Worm (Caenorhabditis elegans): Measurements from ENCODE around the gene nmur-3.

Gene nmur-3

ce11 chrX:4513657-4514143 lies 47.4 kb downstream of the nmur-3 start, which contains the start of gene spr-3 (continued):
- TF ChIP-seq nhr-111 (GFP tag; optimal IDR thresholded peaks at IDR 0.05) (no peak), hlh-30 (tag; optimal IDR thresholded peaks at IDR 0.05; ENCODE audit: insufficient read depth) (no peak), skn-1 (tag; optimal IDR thresholded peaks at IDR 0.05) (no peak), hlh-11 (tag; optimal IDR thresholded peaks at IDR 0.05) (peak; percentile 48), F37D6.2 (tag; optimal IDR thresholded peaks at IDR 0.05) (no peak), daf-16 (GFP tag; optimal IDR thresholded peaks at IDR 0.05) (no peak), daf-16 (tag; optimal IDR thresholded peaks at IDR 0.05) (peak; percentile 18), nhr-28 (tag; optimal IDR thresholded peaks at IDR 0.05) (no peak)

- TF ChIP-seq nhr-77 (tag; optimal IDR thresholded peaks at IDR 0.05) (no peak), set-16 (GFP tag; IDR thresholded peaks at IDR 0.05) (no peak), lsy-2 (tag; optimal IDR thresholded peaks at IDR 0.05) (peak in 1 of 2 experiments; percentile 49), unc-39 (tag; optimal IDR thresholded peaks at IDR 0.05) (no peak), ceh-44 (GFP tag; IDR thresholded peaks at IDR 0.05) (no peak), F26F4.8 (GFP tag; conservative IDR thresholded peaks at IDR 0.05) (no peak), hlh-30 (tag; optimal IDR thresholded peaks at IDR 0.05; ENCODE audit: insufficient read depth) (peak; percentile 23), hlh-11 (tag; optimal IDR thresholded peaks at IDR 0.05) (no peak), daf-16 (GFP tag; optimal IDR thresholded peaks at IDR 0.05) (no peak), daf-16 (tag; optimal IDR thresholded peaks at IDR 0.05) (no peak), T20F7.1 (GFP tag; optimal IDR thresholded peaks at IDR 0.05) (peak; percentile 12), mes-2 (tag; optimal IDR thresholded peaks at IDR 0.05; ENCODE audit: poor library complexity, severe bottlenecking) (peak; percentile 46), nhr-76 (tag; optimal IDR thresholded peaks at IDR 0.05) (no peak), mxl-3 (GFP tag; optimal IDR thresholded peaks at IDR 0.05) (no peak), ZK546.5 (tag; optimal IDR thresholded peaks at IDR 0.05) (no peak), hif-1 (tag; optimal IDR thresholded peaks at IDR 0.05) (no peak), dmd-8 (GFP tag; IDR thresholded peaks at IDR 0.05) (no peak), nhr-6 (tag; optimal IDR thresholded peaks at IDR 0.05) (peak; percentile 61), pha-4 (GFP tag; IDR thresholded peaks at IDR 0.05) (no peak), pha-4 (tag; optimal IDR thresholded peaks at IDR 0.05) (no peak), mep-1 (tag; optimal IDR thresholded peaks at IDR 0.05) (peak; percentile 43), mdl-1 (tag; optimal IDR thresholded peaks at IDR 0.05) (no peak), attf-4 (tag; optimal IDR thresholded peaks at IDR 0.05) (no peak), unc-62 (GFP tag; optimal IDR thresholded peaks at IDR 0.05 in 1 of 2) (no peak), unc-62 (tag; optimal IDR thresholded peaks at IDR 0.05) (no peak), dpl-1 (GFP tag; optimal IDR thresholded peaks at IDR 0.05) (no peak), sdz-12 (GFP tag; optimal IDR thresholded peaks at IDR 0.05) (no peak), nhr-111 (GFP tag; optimal IDR thresholded peaks at IDR 0.05) (no peak), jun-1 (tag; optimal IDR thresholded peaks at IDR 0.05) (no peak), zfp-3 (GFP tag; conservative IDR thresholded peaks at IDR 0.05) (no peak)
These were observed 50.4 kb downstream of the nmur-3 start for ce11 chrX:4516758-4517157.
